Worm (Caenorhabditis elegans): ENCODE data around the gene gid-8.

ce11 chrV:1444180-1444579, 23.4 kb upstream of the gid-8 start, which contains the start of gene cnc-1:
- TF ChIP-seq elt-1 (tag; optimal IDR thresholded peaks at IDR 0.05) (no peak), snpc-4 (tag; optimal IDR thresholded peaks at IDR 0.05) (no peak)
